Worm (Caenorhabditis elegans): ENCODE measurements around the gene C52E2.4.
"Not testable (repeated sequence)": the region's sequence is repeated elsewhere in the genome, so short reads cannot be mapped to it uniquely, and the experiment has no call there.

C52E2.4 gene

ce11 chrII:1851716-1852115 lies 8.8 kb downstream of the C52E2.4 start:
- TF ChIP-seq gmeb-1 (tag; optimal IDR thresholded peaks at IDR 0.05) (peak; percentile 25), C34F6.9 (tag; optimal IDR thresholded peaks at IDR 0.05) (no peak), ceh-82 (tag; optimal IDR thresholded peaks at IDR 0.05) (no peak), F13H6.1 (tag; optimal IDR thresholded peaks at IDR 0.05) (peak; percentile 32), sma-9 (GFP tag; optimal IDR thresholded peaks at IDR 0.05) (peak; percentile 91), sma-9 (tag; optimal IDR thresholded peaks at IDR 0.05) (no peak), nhr-77 (tag; optimal IDR thresholded peaks at IDR 0.05) (no peak), zag-1 (tag; optimal IDR thresholded peaks at IDR 0.05) (no peak), fos-1 (tag; optimal IDR thresholded peaks at IDR 0.05) (peak; percentile 97), nhr-12 (tag; optimal IDR thresholded peaks at IDR 0.05) (no peak), sma-3 (GFP tag; optimal IDR thresholded peaks at IDR 0.05) (peak; percentile 57), nhr-21 (tag; optimal IDR thresholded peaks at IDR 0.05) (peak; percentile 22), lin-11 (tag; optimal IDR thresholded peaks at IDR 0.05) (no peak), nhr-23 (tag; optimal IDR thresholded peaks at IDR 0.05) (no peak), R02D3.7 (tag; optimal IDR thresholded peaks at IDR 0.05) (no peak), egl-27 (tag; optimal IDR thresholded peaks at IDR 0.05) (peak; percentile 83), crh-2 (tag; optimal IDR thresholded peaks at IDR 0.05) (peak; percentile 36)

- no peak for TF ChIP-seq mdl-1 (tag; optimal IDR thresholded peaks at IDR 0.05)
- no peak for TF ChIP-seq ama-1 (optimal IDR thresholded peaks at IDR 0.05)
Measured at ce11 chrII:1852503-1852902, 9.6 kb downstream of the C52E2.4 start, which contains the start of gene C52E2.2. C52E2.2 (plus strand) TSS chrII:1852803.

- TF ChIP-seq nhr-25, peb-1, C34F6.9 (tag; optimal IDR thresholded peaks at IDR 0.05): not testable (repeated sequence)
Measured at ce11 chrII:1854094-1854493, 11.1 kb downstream of the C52E2.4 start, which contains the start of gene fbxb-95. fbxb-95 (plus strand) TSS chrII:1854394.

- not testable (repeated sequence) for TF ChIP-seq egl-27, sem-4, nhr-12 (tag; optimal IDR thresholded peaks at IDR 0.05)
Measured at ce11 chrII:1861285-1861793, 18.4 kb downstream of the C52E2.4 start, which contains the start of gene C16C4.18. C16C4.18 (minus strand) TSS chrII:1861335.

- TF ChIP-seq ceh-16, lin-39, nhr-11 (tag; optimal IDR thresholded peaks at IDR 0.05): not testable (repeated sequence)
Measured at ce11 chrII:1862334-1862733, 19.4 kb downstream of the C52E2.4 start, which contains the start of gene fbxb-98. fbxb-98 (plus strand) TSS chrII:1862634.

- TF ChIP-seq zag-1 (tag; optimal IDR thresholded peaks at IDR 0.05): no peak
- no peak for TF ChIP-seq skn-1 (tag; optimal IDR thresholded peaks at IDR 0.05)
- TF ChIP-seq dmd-4 (tag; optimal IDR thresholded peaks at IDR 0.05): no peak
- no peak for TF ChIP-seq snpc-4 (tag; optimal IDR thresholded peaks at IDR 0.05)
- no peak for TF ChIP-seq ceh-82 (tag; optimal IDR thresholded peaks at IDR 0.05)
- no peak for TF ChIP-seq ceh-16 (tag; optimal IDR thresholded peaks at IDR 0.05)
- TF ChIP-seq alr-1 (tag; optimal IDR thresholded peaks at IDR 0.05): no peak
- no peak for TF ChIP-seq elt-3 (tag; optimal IDR thresholded peaks at IDR 0.05)
- no peak for TF ChIP-seq egl-27 (tag; optimal IDR thresholded peaks at IDR 0.05)
- no peak for TF ChIP-seq nhr-10 (tag; optimal IDR thresholded peaks at IDR 0.05)
- TF ChIP-seq ZK546.5 (tag; optimal IDR thresholded peaks at IDR 0.05): no peak
- no peak for TF ChIP-seq R02D3.7 (tag; optimal IDR thresholded peaks at IDR 0.05)
- TF ChIP-seq crh-2 (tag; optimal IDR thresholded peaks at IDR 0.05): no peak
- TF ChIP-seq ztf-4 (tag; optimal IDR thresholded peaks at IDR 0.05): no peak
- no peak for TF ChIP-seq mbf-1 (tag; optimal IDR thresholded peaks at IDR 0.05)
- no peak for TF ChIP-seq nhr-11 (tag; optimal IDR thresholded peaks at IDR 0.05)
- no peak for TF ChIP-seq nhr-6 (tag; optimal IDR thresholded peaks at IDR 0.05)
- no peak for TF ChIP-seq sem-4 (tag; optimal IDR thresholded peaks at IDR 0.05)
- TF ChIP-seq lin-39 (tag; optimal IDR thresholded peaks at IDR 0.05): no peak
Measured at ce11 chrII:1864278-1864677, 21.3 kb downstream of the C52E2.4 start, which contains the start of gene C16C4.17. C16C4.17 (plus strand) TSS chrII:1864578.

Measured in whole organism, L2 larva.